Worm (Caenorhabditis elegans) whole organism, L2 larva: ENCODE measurements around the gene C31C9.7.

Experiments
- R02D3.7 ChIP-seq: fragments of 150-350 bp; optimal IDR thresholded peaks from 2 replicates; lab custom pipeline; 2014; ENCODE audit warnings: missing biosample characterization, missing genetic modification characterization
- alr-1 ChIP-seq: fragments of 150-350 bp; optimal IDR thresholded peaks from 2 replicates; lab custom pipeline; 2014; ENCODE audit warnings: missing biosample characterization, missing genetic modification characterization
- blmp-1 ChIP-seq: sonication (generic microtip); optimal IDR thresholded peaks from 2 replicates; lab custom pipeline; 2017; ENCODE audit warnings: missing genetic modification characterization, mild to moderate bottlenecking, missing compliant biosample characterization, antibody characterized with exemption, moderate library complexity; ENCODE audit not compliant: insufficient read depth
- egl-27 ChIP-seq: sonication (generic microtip); optimal IDR thresholded peaks from 3 replicates; lab custom pipeline; 2017; ENCODE audit warnings: missing biosample characterization, missing genetic modification reagents, missing genetic modification characterization
- lsy-2 ChIP-seq, 2 experiments: fragments of 150-350 bp in 1 of 2; sonication (generic microtip) in 1 of 2; optimal IDR thresholded peaks; 2 replicates each; lab custom pipeline; 2014 to 2017; ENCODE audit warnings: missing biosample characterization in 2 of 2, missing genetic modification characterization in 2 of 2
- nhr-129 ChIP-seq: fragments of 150-350 bp; optimal IDR thresholded peaks from 2 replicates; lab custom pipeline; 2014; ENCODE audit warnings: missing biosample characterization, missing genetic modification characterization
- zag-1 ChIP-seq: fragments of 150-350 bp; optimal IDR thresholded peaks from 2 replicates; lab custom pipeline; 2014; ENCODE audit warnings: missing biosample characterization, missing genetic modification characterization

DNA sequence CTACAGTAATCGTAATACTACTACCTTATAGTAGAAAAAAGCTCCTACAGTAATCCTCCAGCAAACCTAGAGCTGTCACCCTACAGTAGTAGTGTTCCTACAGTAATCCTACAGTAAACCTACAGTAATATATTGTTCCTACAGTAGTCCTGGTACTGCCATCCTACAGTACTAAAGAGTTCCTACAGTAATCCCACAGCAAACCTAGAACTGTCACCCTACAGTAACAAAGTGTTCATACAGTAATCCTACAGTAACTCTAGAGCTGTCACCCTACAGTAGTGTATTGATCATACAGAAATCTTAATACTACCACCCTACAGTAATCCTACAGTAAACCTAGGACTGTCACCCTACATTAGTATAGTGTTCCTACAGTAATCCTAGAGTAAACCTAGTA is 44.3 kb downstream of the C31C9.7 start:
- TF ChIP-seq egl-27 (tag; lab: Kevin White, UChicago) = no peak
- TF ChIP-seq alr-1 (tag; lab: Kevin White, UChicago) = no peak
- no peak for TF ChIP-seq zag-1
- no peak for TF ChIP-seq nhr-129
- TF ChIP-seq lsy-2 (tag; optimal IDR thresholded peaks at IDR 0.05; lab: Kevin White, UChicago) = no peak
- TF ChIP-seq R02D3.7 = no peak
- TF ChIP-seq blmp-1 (tag; lab: Kevin White, UChicago) = no peak
